Fruit fly (Drosophila melanogaster): ENCODE results near the gene Obp18a.
A peak's percentile ranks its signal among the peaks of the same experiment; 100 is the strongest.

Obp18a gene

DNA sequence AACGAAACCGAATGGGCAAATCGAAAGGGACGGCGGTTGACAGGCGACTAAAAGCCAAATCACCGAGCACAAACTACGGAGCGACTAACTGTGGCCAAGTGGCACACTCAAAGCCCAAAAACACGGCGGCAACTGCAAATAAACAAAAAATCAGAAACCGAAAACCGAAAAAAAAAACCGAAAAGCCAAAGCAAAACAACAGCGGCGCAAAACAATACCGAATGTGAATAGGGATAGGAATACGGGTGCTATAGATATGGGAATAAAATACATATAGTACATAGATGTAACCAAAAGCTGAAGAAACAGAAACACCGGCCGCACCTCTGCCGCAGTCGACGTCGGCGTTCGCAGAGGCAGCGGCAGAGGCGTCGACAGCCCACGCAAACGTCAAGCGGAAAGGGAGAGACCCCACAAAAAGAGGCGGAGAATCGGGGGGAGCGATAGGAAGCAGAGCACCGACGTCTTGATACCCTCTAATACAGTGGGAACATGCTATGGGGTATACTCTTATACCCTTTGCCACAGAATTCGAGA lies 31.4 kb upstream of the Obp18a start, which contains the start of gene RhoGAP18B:
Gene RhoGAP18B (minus strand): TSS at position 51 of the 537 bp plus-strand sequence.
- no peak for TF ChIP-seq Sox102F (GFP tag; optimal IDR thresholded peaks at IDR 0.05)
- TF ChIP-seq row (GFP tag; IDR thresholded peaks at IDR 0.05) = peak; percentile 64
- TF ChIP-seq chinmo (GFP tag; IDR thresholded peaks at IDR 0.05; ENCODE audit: partially characterized antibody) = peak; percentile 83; the same call in 2 of the 4 replicates
- TF ChIP-seq vvl (GFP tag; IDR thresholded peaks at IDR 0.05) = no peak; the same call in 1 of the 2 replicates
- TF ChIP-seq CG30403 (GFP tag; optimal IDR thresholded peaks at IDR 0.05) = no peak
- peak; percentile 18; the same call in 1 of the 2 replicates for TF ChIP-seq CG13287 (GFP tag; IDR thresholded peaks at IDR 0.05; ENCODE audit: partially characterized antibody)
- TF ChIP-seq Deaf1 (tag; optimal IDR thresholded peaks at IDR 0.05) = peak; percentile 46
- no peak for TF ChIP-seq CG4360 (GFP tag; IDR thresholded peaks at IDR 0.05)
- TF ChIP-seq CG13894 (tag; optimal IDR thresholded peaks at IDR 0.05) = peak; percentile 83
- TF ChIP-seq so (GFP tag; IDR thresholded peaks at IDR 0.05) = peak; percentile 85; the same call in 2 of the 3 replicates
- peak in 1 of 2 experiments; percentile 34 for TF ChIP-seq Pdp1 (GFP tag; optimal IDR thresholded peaks at IDR 0.05)
- TF ChIP-seq Adf1 (GFP tag; IDR thresholded peaks at IDR 0.05) = peak; percentile 98
- TF ChIP-seq D19B (GFP tag; optimal IDR thresholded peaks at IDR 0.05) = peak; percentile 71
- peak; percentile 16 for TF ChIP-seq Med (GFP tag)
- no peak for TF ChIP-seq Six4 (GFP tag; optimal IDR thresholded peaks at IDR 0.05)
- no peak for TF ChIP-seq CG15073 (GFP tag; optimal IDR thresholded peaks at IDR 0.05)
- TF ChIP-seq p53 (GFP tag; optimal IDR thresholded peaks at IDR 0.05) = no peak
- TF ChIP-seq sr (GFP tag; IDR thresholded peaks at IDR 0.05) = peak; percentile 97
- TF ChIP-seq abd-A (tag; optimal IDR thresholded peaks at IDR 0.05) = peak; percentile 69
- TF ChIP-seq prd (optimal IDR thresholded peaks at IDR 0.05) = no peak
- TF ChIP-seq prd (GFP tag; IDR thresholded peaks at IDR 0.05) = no peak
- TF ChIP-seq Sry-δ (GFP tag; optimal IDR thresholded peaks at IDR 0.05) = no peak
- peak; percentile 98 for TF ChIP-seq CG2199 (GFP tag; IDR thresholded peaks at IDR 0.05)
- no peak for TF ChIP-seq TFAM (GFP tag; optimal IDR thresholded peaks at IDR 0.05)
- TF ChIP-seq tgo (GFP tag; IDR thresholded peaks at IDR 0.05) = no peak
- peak; percentile 9 for TF ChIP-seq sqz (GFP tag; optimal IDR thresholded peaks at IDR 0.05)
- peak; percentile 60 for TF ChIP-seq crol (GFP tag; IDR thresholded peaks at IDR 0.05)
- TF ChIP-seq CG12769 (tag; optimal IDR thresholded peaks at IDR 0.05) = peak; percentile 22
- TF ChIP-seq E2f1 (GFP tag; IDR thresholded peaks at IDR 0.05) = no peak
- TF ChIP-seq cg (GFP tag; optimal IDR thresholded peaks at IDR 0.05) = peak; percentile 17

dm6 chrX:19166152-19166935 lies 30.7 kb upstream of the Obp18a start:
- TF ChIP-seq CG43689 (GFP tag; IDR thresholded peaks at IDR 0.05) (no peak), zfh1 (GFP tag; IDR thresholded peaks at IDR 0.05) (no peak), Ssrp (tag; optimal IDR thresholded peaks at IDR 0.05) (peak; percentile 10), Six4 (GFP tag; optimal IDR thresholded peaks at IDR 0.05) (no peak), jigr1 (GFP tag; IDR thresholded peaks at IDR 0.05) (no peak), Hmr (GFP tag; optimal IDR thresholded peaks at IDR 0.05) (peak; percentile 51), cad (GFP tag; optimal IDR thresholded peaks at IDR 0.05) (no peak), zen2 (GFP tag; IDR thresholded peaks at IDR 0.05; ENCODE audit: partially characterized antibody) (no peak), run (tag; optimal IDR thresholded peaks at IDR 0.05) (no peak), Rfx (GFP tag; IDR thresholded peaks at IDR 0.05) (peak; percentile 47; the same call in 1 of the 2 replicates), CoRest (tag; optimal IDR thresholded peaks at IDR 0.05) (peak; percentile 67), bab2 (GFP tag; optimal IDR thresholded peaks at IDR 0.05) (no peak), CG18599 (GFP tag; optimal IDR thresholded peaks at IDR 0.05) (peak; percentile 45), CG4360 (GFP tag; IDR thresholded peaks at IDR 0.05) (no peak), Med (GFP tag) (peak; percentile 41), CG3281 (GFP tag; optimal IDR thresholded peaks at IDR 0.05) (peak; percentile 62), CG16813 (GFP tag; IDR thresholded peaks at IDR 0.05; ENCODE audit: partially characterized antibody) (no peak), twi (tag; optimal IDR thresholded peaks at IDR 0.05) (no peak), wdn (GFP tag; IDR thresholded peaks at IDR 0.05) (peak; percentile 17; the same call in 1 of the 2 replicates), Usf (GFP tag; optimal IDR thresholded peaks at IDR 0.05) (peak; percentile 8), ase (GFP tag; IDR thresholded peaks at IDR 0.05) (no peak; the same call in 2 of the 3 replicates), NK7.1 (GFP tag; optimal IDR thresholded peaks at IDR 0.05) (no peak)
